Worm (Caenorhabditis elegans) whole organism, early embryonic: ENCODE measurements around the gene F35H8.4.

Experiments used
- B0310.2 ChIP-seq: sonication (generic microtip); optimal IDR thresholded peaks from 2 replicates; lab custom pipeline; 2016; ENCODE audit warnings: mild to moderate bottlenecking, missing genetic modification characterization, missing compliant biosample characterization
- aly-1 ChIP-seq: sonication (generic microtip); optimal IDR thresholded peaks from 2 replicates; lab custom pipeline; 2016; ENCODE audit warnings: missing genetic modification characterization, missing compliant biosample characterization
- ama-1 ChIP-seq: fragments of 150-350 bp; optimal IDR thresholded peaks from 2 replicates; lab custom pipeline; 2014
- flt-1 ChIP-seq: fragments of 200-800 bp; sonication (Bioruptor generic); IDR thresholded peaks from 2 replicates; pipeline ENCODE4 v1.3.6; 2022; ENCODE audit warnings: missing genetic modification characterization, missing compliant biosample characterization
- hmbx-1 ChIP-seq: sonication (generic microtip); optimal IDR thresholded peaks from 2 replicates; lab custom pipeline; 2016; ENCODE audit warnings: mild to moderate bottlenecking, missing genetic modification characterization, missing compliant biosample characterization
- hmg-4 ChIP-seq: fragments of 200-800 bp; sonication (Bioruptor generic); optimal IDR thresholded peaks from 2 replicates; lab custom pipeline; 2018; ENCODE audit warnings: mild to moderate bottlenecking, missing genetic modification characterization, missing compliant biosample characterization

DNA sequence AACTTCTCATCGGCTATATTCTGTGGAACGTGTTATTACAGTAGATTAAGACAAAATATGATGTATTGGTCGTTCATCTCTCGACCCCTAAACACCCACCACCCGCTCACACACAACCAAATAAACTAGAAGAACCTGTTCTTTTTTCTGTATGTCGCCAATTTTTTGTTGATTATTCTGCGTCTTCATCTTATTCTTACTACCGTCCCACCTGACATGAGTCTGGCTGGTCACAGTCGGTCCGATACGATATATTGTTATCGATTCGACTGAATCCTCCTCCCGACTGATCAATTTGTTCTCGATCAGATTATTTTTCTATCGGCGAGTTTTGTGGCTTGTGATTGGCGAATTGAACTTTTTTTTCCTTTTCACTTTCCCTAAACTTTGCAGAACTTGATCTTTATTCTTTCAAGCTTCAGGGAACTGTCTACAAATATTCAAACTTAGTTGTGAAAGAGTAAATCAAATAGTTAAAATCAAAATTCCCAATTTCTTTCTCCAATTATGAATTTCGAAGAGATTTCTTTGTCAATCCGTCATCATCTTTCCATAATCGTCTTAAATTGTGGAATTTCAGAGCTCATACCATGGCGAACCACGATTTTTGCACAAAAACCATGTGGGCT is 4.8 kb downstream of the F35H8.4 start, which contains the start of gene F35H8.2:
- TF ChIP-seq ama-1: no peak
- no peak for TF ChIP-seq aly-1 (tag; lab: Kevin White, UChicago)
- no peak for TF ChIP-seq flt-1 (GFP tag; lab: Robert Waterston, UW)
- no peak for TF ChIP-seq hmbx-1 (tag; lab: Kevin White, UChicago)
- no peak for TF ChIP-seq hmg-4 (GFP tag; lab: Kevin White, UChicago)
- TF ChIP-seq B0310.2: no peak
